Worm (Caenorhabditis elegans): ENCODE results near the gene timm-17B.1.

Gene timm-17B.1

DNA sequence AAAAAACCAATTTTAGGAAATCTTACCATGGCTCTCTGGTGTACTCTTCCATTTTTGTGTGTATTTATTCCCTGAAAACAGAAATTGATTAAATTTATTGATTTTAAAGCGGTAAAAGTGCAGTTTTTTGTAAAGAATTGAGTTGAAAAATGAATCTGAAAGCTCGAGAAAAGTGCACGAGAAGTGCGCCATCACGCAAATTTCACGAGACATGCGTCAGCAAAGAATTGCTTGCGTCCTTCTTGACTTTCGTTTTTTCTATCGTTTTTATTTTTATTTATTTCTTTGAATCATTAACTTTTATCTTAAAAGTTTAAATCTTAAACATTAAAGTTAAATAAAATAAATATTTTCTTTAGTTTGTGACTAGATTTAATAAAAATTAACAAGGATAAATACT lies at the start of gene timm-17B.1:
Gene timm-17B.1 (minus strand): TSS at position 71 of the 400 bp plus-strand sequence.
- TF ChIP-seq zip-8 (tag; optimal IDR thresholded peaks at IDR 0.05) (no peak), unc-120 (tag; optimal IDR thresholded peaks at IDR 0.05; ENCODE audit: poor library complexity, severe bottlenecking) (no peak), bed-3 (GFP tag; optimal IDR thresholded peaks at IDR 0.05) (no peak), ztf-11 (tag; optimal IDR thresholded peaks at IDR 0.05) (no peak), sem-2 (GFP tag; optimal IDR thresholded peaks at IDR 0.05) (no peak), unc-62 (GFP tag; optimal IDR thresholded peaks at IDR 0.05) (no peak), ceh-39 (tag; optimal IDR thresholded peaks at IDR 0.05) (no peak), lsy-2 (tag; optimal IDR thresholded peaks at IDR 0.05) (peak; percentile 83), elt-1 (tag; optimal IDR thresholded peaks at IDR 0.05; ENCODE audit: borderline replicate concordance, insufficient read depth) (no peak), mep-1 (tag; optimal IDR thresholded peaks at IDR 0.05) (peak; percentile 68), M03D4.4 (tag; optimal IDR thresholded peaks at IDR 0.05) (no peak), nhr-28 (tag; optimal IDR thresholded peaks at IDR 0.05) (no peak), cnd-1 (tag; optimal IDR thresholded peaks at IDR 0.05) (no peak), blmp-1 (tag; optimal IDR thresholded peaks at IDR 0.05) (no peak), mls-2 (tag; optimal IDR thresholded peaks at IDR 0.05) (no peak), mab-5 (tag; optimal IDR thresholded peaks at IDR 0.05) (no peak), nhr-237 (tag; optimal IDR thresholded peaks at IDR 0.05) (peak; percentile 33), nhr-76 (tag; optimal IDR thresholded peaks at IDR 0.05) (no peak), tbx-8 (GFP tag; optimal IDR thresholded peaks at IDR 0.05) (no peak), unc-39 (tag; optimal IDR thresholded peaks at IDR 0.05) (no peak), sptf-1 (tag; optimal IDR thresholded peaks at IDR 0.05) (no peak), lin-13 (tag; optimal IDR thresholded peaks at IDR 0.05) (peak; percentile 68), pha-4 (tag; optimal IDR thresholded peaks at IDR 0.05) (peak; percentile 1), hlh-1 (tag; optimal IDR thresholded peaks at IDR 0.05) (no peak), ceh-83 (GFP tag; optimal IDR thresholded peaks at IDR 0.05) (no peak), flh-1 (GFP tag; optimal IDR thresholded peaks at IDR 0.05) (no peak), ham-2 (GFP tag; optimal IDR thresholded peaks at IDR 0.05) (no peak), elt-3 (tag; optimal IDR thresholded peaks at IDR 0.05) (no peak), lin-32 (GFP tag; optimal IDR thresholded peaks at IDR 0.05) (no peak), ceh-43 (GFP tag; optimal IDR thresholded peaks at IDR 0.05) (no peak), nhr-12 (tag; optimal IDR thresholded peaks at IDR 0.05) (no peak), nhr-2 (tag; optimal IDR thresholded peaks at IDR 0.05) (no peak), snpc-4 (tag; optimal IDR thresholded peaks at IDR 0.05) (no peak), ces-1 (GFP tag; optimal IDR thresholded peaks at IDR 0.05) (peak; percentile 49)

DNA sequence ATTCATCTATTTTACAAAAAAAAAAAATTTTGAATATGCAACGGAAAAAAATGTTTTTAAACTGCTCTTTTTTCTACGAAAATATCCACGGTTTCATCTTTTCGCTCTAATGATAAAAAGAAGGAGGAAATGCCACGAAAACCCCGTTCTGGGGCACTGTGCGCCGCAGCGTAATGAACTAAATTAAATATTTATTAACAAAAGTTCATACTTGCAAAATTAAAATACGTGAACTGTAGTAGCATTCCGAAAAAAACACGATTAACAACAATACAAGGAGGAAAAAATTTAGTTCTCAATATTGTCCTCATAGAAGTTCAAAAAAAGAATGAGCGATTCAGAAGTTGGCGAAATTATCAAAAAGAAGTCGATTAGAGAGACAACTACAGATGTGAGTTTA lies 44.2 kb upstream of the timm-17B.1 start, which contains the start of gene R11E3.1:
Gene R11E3.1 (plus strand): TSS at position 301 of the 400 bp plus-strand sequence.
- TF ChIP-seq unc-120 (tag; optimal IDR thresholded peaks at IDR 0.05; ENCODE audit: poor library complexity, severe bottlenecking), result no peak
- no peak for TF ChIP-seq nhr-76 (tag; optimal IDR thresholded peaks at IDR 0.05)
- TF ChIP-seq ceh-39 (tag; optimal IDR thresholded peaks at IDR 0.05), result no peak
- no peak for TF ChIP-seq lsy-2 (tag; optimal IDR thresholded peaks at IDR 0.05)

- peak; percentile 22 for TF ChIP-seq nhr-237 (tag; optimal IDR thresholded peaks at IDR 0.05)
- no peak for TF ChIP-seq pha-4 (tag; optimal IDR thresholded peaks at IDR 0.05)
- no peak for TF ChIP-seq nhr-12 (tag; optimal IDR thresholded peaks at IDR 0.05)
- no peak for TF ChIP-seq ceh-39 (tag; optimal IDR thresholded peaks at IDR 0.05)
- TF ChIP-seq nhr-76 (tag; optimal IDR thresholded peaks at IDR 0.05), result no peak
Measured at ce11 chrIV:4788332-4788731, 43.0 kb upstream of the timm-17B.1 start, which contains the start of gene nhr-104. Gene nhr-104 (minus strand): TSS chrIV:4788692.

DNA sequence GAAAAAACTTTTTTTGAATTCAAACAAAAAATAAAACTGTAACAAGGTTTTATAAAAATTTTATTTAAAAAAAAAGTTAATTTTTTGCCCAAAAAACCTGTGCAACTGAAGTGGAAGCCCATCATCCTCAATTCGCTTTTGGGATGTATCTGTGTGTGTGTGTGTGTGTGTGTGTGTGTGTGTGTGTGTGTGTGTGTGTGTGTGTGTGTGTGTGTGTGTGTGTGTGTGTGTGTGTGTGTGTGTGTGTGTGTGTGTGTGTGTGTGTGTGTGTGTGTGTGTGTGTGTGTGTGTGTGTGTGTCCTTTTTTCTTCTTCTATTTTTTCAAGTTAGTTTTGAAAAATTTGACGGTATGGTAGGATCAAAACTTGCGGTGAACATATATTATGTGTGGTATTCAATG lies 39.4 kb upstream of the timm-17B.1 start:
- peak; percentile 22 for TF ChIP-seq M03D4.4 (tag; optimal IDR thresholded peaks at IDR 0.05)
- TF ChIP-seq cnd-1 (tag; optimal IDR thresholded peaks at IDR 0.05), result peak; percentile 60
- peak; percentile 35 for TF ChIP-seq sptf-1 (tag; optimal IDR thresholded peaks at IDR 0.05)

DNA sequence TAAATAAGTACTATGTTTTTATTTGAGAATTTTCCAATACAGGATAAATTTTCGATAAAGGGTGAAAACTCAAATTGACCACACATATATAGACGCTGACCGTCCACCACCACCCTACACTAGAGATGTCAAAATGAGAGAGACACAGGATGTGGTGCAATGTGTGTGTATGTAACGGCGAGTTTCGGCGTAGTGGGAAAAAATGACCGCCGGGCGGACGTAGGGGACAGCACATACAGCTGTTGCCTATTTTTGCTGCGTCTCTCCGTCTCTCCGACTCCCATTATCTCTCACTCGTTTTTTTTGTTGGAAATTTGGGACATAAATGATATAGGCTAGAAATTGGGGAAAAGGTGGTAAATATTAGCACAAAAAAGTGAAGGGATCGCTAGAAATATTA lies 35.8 kb upstream of the timm-17B.1 start:
- TF ChIP-seq nhr-12 (tag; optimal IDR thresholded peaks at IDR 0.05) (no peak), drap-1 (GFP tag; optimal IDR thresholded peaks at IDR 0.05) (no peak), ham-2 (GFP tag; optimal IDR thresholded peaks at IDR 0.05) (no peak), lin-13 (tag; optimal IDR thresholded peaks at IDR 0.05) (no peak), ztf-11 (tag; optimal IDR thresholded peaks at IDR 0.05) (peak; percentile 19), cnd-1 (tag; optimal IDR thresholded peaks at IDR 0.05) (peak; percentile 42), ces-1 (GFP tag; optimal IDR thresholded peaks at IDR 0.05) (no peak), flh-1 (GFP tag; optimal IDR thresholded peaks at IDR 0.05) (no peak), snpc-4 (tag; optimal IDR thresholded peaks at IDR 0.05) (no peak), mep-1 (tag; optimal IDR thresholded peaks at IDR 0.05) (no peak), mls-2 (tag; optimal IDR thresholded peaks at IDR 0.05) (peak; percentile 36), ceh-43 (GFP tag; optimal IDR thresholded peaks at IDR 0.05) (no peak), M03D4.4 (tag; optimal IDR thresholded peaks at IDR 0.05) (no peak), unc-62 (GFP tag; optimal IDR thresholded peaks at IDR 0.05) (no peak), elt-3 (tag; optimal IDR thresholded peaks at IDR 0.05) (no peak), nhr-237 (tag; optimal IDR thresholded peaks at IDR 0.05) (no peak), zip-8 (tag; optimal IDR thresholded peaks at IDR 0.05) (no peak), nhr-2 (tag; optimal IDR thresholded peaks at IDR 0.05) (peak; percentile 75), nhr-28 (tag; optimal IDR thresholded peaks at IDR 0.05) (no peak), pha-4 (tag; optimal IDR thresholded peaks at IDR 0.05) (no peak), ceh-83 (GFP tag; optimal IDR thresholded peaks at IDR 0.05) (no peak), nhr-76 (tag; optimal IDR thresholded peaks at IDR 0.05) (no peak), sptf-1 (tag; optimal IDR thresholded peaks at IDR 0.05) (peak; percentile 55), tbx-8 (GFP tag; optimal IDR thresholded peaks at IDR 0.05) (no peak), lin-32 (GFP tag; optimal IDR thresholded peaks at IDR 0.05) (no peak), unc-39 (tag; optimal IDR thresholded peaks at IDR 0.05) (no peak), hlh-1 (tag; optimal IDR thresholded peaks at IDR 0.05) (peak; percentile 73), lsy-2 (tag; optimal IDR thresholded peaks at IDR 0.05) (no peak), bed-3 (GFP tag; optimal IDR thresholded peaks at IDR 0.05) (no peak), mab-5 (tag; optimal IDR thresholded peaks at IDR 0.05) (no peak), sem-2 (GFP tag; optimal IDR thresholded peaks at IDR 0.05) (no peak), unc-120 (tag; optimal IDR thresholded peaks at IDR 0.05; ENCODE audit: poor library complexity, severe bottlenecking) (peak; percentile 57), elt-1 (tag; optimal IDR thresholded peaks at IDR 0.05; ENCODE audit: borderline replicate concordance, insufficient read depth) (no peak), ceh-39 (tag; optimal IDR thresholded peaks at IDR 0.05) (no peak), blmp-1 (tag; optimal IDR thresholded peaks at IDR 0.05) (no peak)
